Worm (Caenorhabditis elegans): ENCODE measurements around the gene cgt-1.

DNA sequence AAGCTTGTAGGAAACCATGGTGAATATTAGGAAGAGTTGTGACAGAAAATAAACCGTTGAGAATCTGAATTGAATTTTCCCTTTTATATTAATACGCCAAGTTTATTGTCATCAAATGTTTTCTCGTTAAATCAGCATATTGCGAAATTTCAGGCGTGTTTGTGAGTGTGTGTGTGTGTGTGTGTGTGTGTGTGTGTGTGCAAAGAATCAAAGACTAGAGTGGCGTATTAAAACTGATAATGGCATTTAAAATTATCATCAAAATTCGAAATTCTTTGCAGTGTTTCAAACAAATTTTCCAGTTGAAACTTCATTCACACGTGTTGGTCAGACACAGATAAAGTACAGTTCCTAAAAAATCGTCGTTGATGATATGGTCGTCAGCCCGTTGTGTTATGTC lies 27.3 kb upstream of the cgt-1 start, which contains the start of gene gst-38:
- TF ChIP-seq K02D7.2 (tag; optimal IDR thresholded peaks at IDR 0.05): no peak
- no peak for TF ChIP-seq pha-4 (tag; optimal IDR thresholded peaks at IDR 0.05)
- TF ChIP-seq ceh-14 (tag; optimal IDR thresholded peaks at IDR 0.05): no peak
- no peak for TF ChIP-seq lim-6 (tag; optimal IDR thresholded peaks at IDR 0.05)
- TF ChIP-seq fkh-10 (GFP tag; optimal IDR thresholded peaks at IDR 0.05): no peak
- no peak for TF ChIP-seq che-1 (tag; optimal IDR thresholded peaks at IDR 0.05)
- no peak for TF ChIP-seq dmd-4 (tag; optimal IDR thresholded peaks at IDR 0.05; ENCODE audit: borderline replicate concordance)
- no peak for TF ChIP-seq ceh-22 (tag; optimal IDR thresholded peaks at IDR 0.05)
- no peak for TF ChIP-seq pros-1 (tag; optimal IDR thresholded peaks at IDR 0.05)
- no peak for TF ChIP-seq nhr-11 (tag; optimal IDR thresholded peaks at IDR 0.05)
- no peak for TF ChIP-seq madf-2 (tag; optimal IDR thresholded peaks at IDR 0.05)
- TF ChIP-seq hlh-30 (tag; optimal IDR thresholded peaks at IDR 0.05; ENCODE audit: insufficient read depth): no peak
- TF ChIP-seq hlh-13 (GFP tag; optimal IDR thresholded peaks at IDR 0.05): no peak
- no peak for TF ChIP-seq rnt-1 (tag; optimal IDR thresholded peaks at IDR 0.05)
